Fruit fly (Drosophila melanogaster): ENCODE data around the gene Mitofilin.

dm6 chr3R:22053202-22053601 lies 30.1 kb upstream of the Mitofilin start:
- TF ChIP-seq fd64A (GFP tag; optimal IDR thresholded peaks at IDR 0.05), result peak; percentile 59
- no peak for TF ChIP-seq CG2712 (tag; optimal IDR thresholded peaks at IDR 0.05)
- TF ChIP-seq trem (tag; optimal IDR thresholded peaks at IDR 0.05), result no peak

All from whole organism, embryonic.